Fruit fly (Drosophila melanogaster) whole organism, embryonic: ENCODE results near the gene stac.

Experiments
- Aef1 ChIP-seq: fragments of 200-800 bp; sonication (Bioruptor generic); IDR thresholded peaks from 3 replicates; pipeline ENCODE4 v1.3.6; 2022; ENCODE audit warnings: missing biosample characterization, missing genetic modification characterization
- BEAF-32 ChIP-seq: fragments of 200-800 bp; sonication (Bioruptor generic); optimal IDR thresholded peaks from 3 replicates; lab custom pipeline; 2017; ENCODE audit warnings: missing biosample characterization, missing genetic modification characterization, mild to moderate bottlenecking, moderate library complexity, missing genetic modification reagents
- CG10147 ChIP-seq: fragments of 200-800 bp; sonication (Bioruptor generic); optimal IDR thresholded peaks from 2 replicates; lab custom pipeline; 2019; ENCODE audit warnings: missing biosample characterization, mild to moderate bottlenecking, missing genetic modification characterization, moderate library complexity
- CG10654 ChIP-seq: fragments of 200-800 bp; sonication (Bioruptor generic); optimal IDR thresholded peaks from 2 replicates; lab custom pipeline; 2016; ENCODE audit warnings: missing biosample characterization, missing genetic modification characterization
- CG11560 ChIP-seq: fragments of 200-800 bp; sonication (Bioruptor generic); IDR thresholded peaks from 3 replicates; pipeline ENCODE4 v1.3.6; 2022; ENCODE audit warnings: missing biosample characterization, missing genetic modification characterization
- CG14667 ChIP-seq: fragments of 200-800 bp; sonication (Bioruptor generic); IDR thresholded peaks from 2 replicates; pipeline ENCODE4 v1.3.6; 2022; ENCODE audit warnings: missing biosample characterization, missing genetic modification characterization
- CG1603 ChIP-seq: fragments of 200-800 bp; sonication (Bioruptor generic); optimal IDR thresholded peaks from 2 replicates; lab custom pipeline; 2019; ENCODE audit warnings: missing biosample characterization, mild to moderate bottlenecking, missing genetic modification characterization, moderate library complexity
- CG17568 ChIP-seq: fragments of 200-800 bp; sonication (Bioruptor generic); optimal IDR thresholded peaks from 2 replicates; lab custom pipeline; 2018; ENCODE audit warnings: missing biosample characterization, mild to moderate bottlenecking, missing genetic modification characterization, moderate library complexity
- CG18619 ChIP-seq: fragments of 200-800 bp; sonication (Bioruptor generic); optimal IDR thresholded peaks from 3 replicates; lab custom pipeline; 2017; ENCODE audit warnings: missing biosample characterization, mild to moderate bottlenecking, missing genetic modification characterization
- CG2712 ChIP-seq: fragments of 200-800 bp; optimal IDR thresholded peaks from 3 replicates; lab custom pipeline; 2019; ENCODE audit warnings: missing biosample characterization, mild to moderate bottlenecking, missing genetic modification characterization, moderate library complexity
- CG34224 ChIP-seq: fragments of 200-800 bp; sonication (Bioruptor generic); IDR thresholded peaks from 3 replicates; pipeline ENCODE4 v1.3.6; 2022; ENCODE audit warnings: missing biosample characterization, missing genetic modification characterization; ENCODE audit not compliant: partially characterized antibody
- CG34376 ChIP-seq: fragments of 200-800 bp; sonication (Bioruptor generic); optimal IDR thresholded peaks from 2 replicates; lab custom pipeline; 2018; ENCODE audit warnings: missing biosample characterization, mild to moderate bottlenecking, missing genetic modification characterization
- CG4360 ChIP-seq: fragments of 200-800 bp; sonication (Bioruptor generic); IDR thresholded peaks from 2 replicates; pipeline ENCODE4 v1.3.6; 2022; ENCODE audit warnings: missing biosample characterization, missing genetic modification characterization
- CG4617 ChIP-seq: fragments of 200-800 bp; sonication (Bioruptor generic); optimal IDR thresholded peaks from 3 replicates; lab custom pipeline; 2016; ENCODE audit warnings: missing biosample characterization, missing genetic modification characterization, borderline replicate concordance
- CG7928 ChIP-seq: fragments of 200-800 bp; sonication (Bioruptor generic); optimal IDR thresholded peaks from 2 replicates; lab custom pipeline; 2017; ENCODE audit warnings: missing biosample characterization, mild to moderate bottlenecking, missing genetic modification characterization
- Dp ChIP-seq: fragments of 200-800 bp; sonication (Bioruptor generic); optimal IDR thresholded peaks from 2 replicates; lab custom pipeline; 2018; ENCODE audit warnings: missing biosample characterization, mild to moderate bottlenecking, missing genetic modification characterization, moderate library complexity
- Dref ChIP-seq: fragments of 200-800 bp; sonication (Bioruptor generic); IDR thresholded peaks from 2 replicates; pipeline ENCODE4 v1.3.6; 2022; ENCODE audit warnings: missing biosample characterization, missing genetic modification characterization
- Eip74EF ChIP-seq, 2 experiments: fragments of 200-800 bp in 1 of 2; fragments of >200 bp in 1 of 2; sonication (Bioruptor generic) in 1 of 2; optimal IDR thresholded peaks; 2 replicates each; lab custom pipeline; 2017 to 2019; ENCODE audit warnings: missing biosample characterization in 2 of 2, missing genetic modification characterization in 2 of 2, mild to moderate bottlenecking in 1 of 2, moderate library complexity in 1 of 2
- Fer1 ChIP-seq: fragments of 200-800 bp; sonication (Bioruptor generic); optimal IDR thresholded peaks from 2 replicates; lab custom pipeline; 2017; ENCODE audit warnings: missing biosample characterization, mild to moderate bottlenecking, missing genetic modification characterization
- HLH4C ChIP-seq: fragments of 200-800 bp; sonication (Bioruptor generic); IDR thresholded peaks from 3 replicates; pipeline ENCODE4 v1.3.6; 2022; ENCODE audit warnings: missing biosample characterization, missing genetic modification characterization; ENCODE audit not compliant: partially characterized antibody
- HLHmδ ChIP-seq: fragments of 200-800 bp; sonication (Bioruptor generic); optimal IDR thresholded peaks from 2 replicates; lab custom pipeline; 2018; ENCODE audit warnings: missing biosample characterization, mild to moderate bottlenecking, missing genetic modification characterization, moderate library complexity
- Hmx ChIP-seq: fragments of 200-800 bp; sonication (Bioruptor generic); optimal IDR thresholded peaks from 2 replicates; lab custom pipeline; 2016; ENCODE audit warnings: missing biosample characterization, missing genetic modification characterization
- Lpt ChIP-seq: fragments of >200 bp; optimal IDR thresholded peaks from 2 replicates; lab custom pipeline; 2018; ENCODE audit warnings: missing biosample characterization, missing genetic modification characterization
- MBD-R2 ChIP-seq: fragments of 200-800 bp; sonication (Bioruptor generic); IDR thresholded peaks from 2 replicates; pipeline ENCODE4 v1.3.6; 2022; ENCODE audit warnings: missing biosample characterization, missing genetic modification characterization
- Med ChIP-seq: fragments of 200-800 bp; sonication (Bioruptor generic); peaks from one replicate; lab custom pipeline; 2016; ENCODE audit warnings: missing biosample characterization, missing genetic modification characterization, mild to moderate bottlenecking, inconsistent platforms, moderate library complexity
- Myb ChIP-seq: fragments of 200-800 bp; sonication (Bioruptor generic); optimal IDR thresholded peaks from 2 replicates; lab custom pipeline; 2016; ENCODE audit warnings: missing biosample characterization, missing genetic modification characterization
- NC2β ChIP-seq: fragments of 200-800 bp; sonication (Bioruptor generic); optimal IDR thresholded peaks from 2 replicates; lab custom pipeline; 2016; ENCODE audit warnings: missing biosample characterization, missing genetic modification characterization
- Nf-YC ChIP-seq: fragments of 200-800 bp; optimal IDR thresholded peaks from 3 replicates; lab custom pipeline; 2019; ENCODE audit warnings: missing biosample characterization, mild to moderate bottlenecking, missing genetic modification characterization, moderate library complexity
- Sry-δ ChIP-seq: fragments of 200-800 bp; sonication (Bioruptor generic); optimal IDR thresholded peaks from 2 replicates; lab custom pipeline; 2016; ENCODE audit warnings: missing biosample characterization, missing genetic modification characterization
- amos ChIP-seq: fragments of 200-800 bp; sonication (Bioruptor generic); IDR thresholded peaks from 2 replicates; pipeline ENCODE4 v1.3.6; 2022; ENCODE audit warnings: missing biosample characterization, missing genetic modification characterization; ENCODE audit not compliant: partially characterized antibody
- cas ChIP-seq: fragments of 200-800 bp; sonication (Bioruptor generic); IDR thresholded peaks from 2 replicates; pipeline ENCODE4 v1.3.6; 2022; ENCODE audit warnings: missing biosample characterization, missing genetic modification characterization
- crp ChIP-seq, 2 experiments: fragments of 200-800 bp; sonication (Bioruptor generic); optimal IDR thresholded peaks; 2 replicates in 1 of 2; 3 replicates in 1 of 2; lab custom pipeline; 2017; ENCODE audit warnings: missing biosample characterization in 2 of 2, missing genetic modification characterization in 2 of 2, mild to moderate bottlenecking in 1 of 2, moderate library complexity in 1 of 2
- dati ChIP-seq: fragments of 200-800 bp; sonication (Bioruptor generic); IDR thresholded peaks from 2 replicates; pipeline ENCODE4 v1.3.6; 2022; ENCODE audit warnings: missing biosample characterization, missing genetic modification characterization
- exex ChIP-seq: fragments of 200-800 bp; sonication (Bioruptor generic); optimal IDR thresholded peaks from 4 replicates; lab custom pipeline; 2018; ENCODE audit warnings: missing biosample characterization, mild to moderate bottlenecking, missing genetic modification characterization, moderate library complexity
- gcm ChIP-seq: fragments of 200-800 bp; sonication (Bioruptor generic); optimal IDR thresholded peaks from 2 replicates; lab custom pipeline; 2019; ENCODE audit warnings: missing biosample characterization, mild to moderate bottlenecking, missing genetic modification characterization, moderate library complexity
- gfzf ChIP-seq: fragments of 200-800 bp; sonication (Bioruptor generic); optimal IDR thresholded peaks from 2 replicates; lab custom pipeline; 2016; ENCODE audit warnings: missing biosample characterization, mild to moderate bottlenecking, missing genetic modification characterization, moderate library complexity
- grau ChIP-seq: fragments of 200-800 bp; optimal IDR thresholded peaks from 3 replicates; lab custom pipeline; 2019; ENCODE audit warnings: missing biosample characterization, mild to moderate bottlenecking, missing genetic modification characterization, moderate library complexity
- lbe ChIP-seq: fragments of 200-800 bp; sonication (Bioruptor generic); optimal IDR thresholded peaks from 2 replicates; lab custom pipeline; 2016; ENCODE audit warnings: missing biosample characterization, mild to moderate bottlenecking, missing genetic modification characterization
- odd ChIP-seq: fragments of 200-800 bp; sonication (Bioruptor generic); optimal IDR thresholded peaks from 2 replicates; lab custom pipeline; 2017; ENCODE audit warnings: missing biosample characterization, mild to moderate bottlenecking, missing genetic modification characterization
- org-1 ChIP-seq: fragments of 200-800 bp; sonication (Bioruptor generic); optimal IDR thresholded peaks from 2 replicates; lab custom pipeline; 2017; ENCODE audit warnings: missing biosample characterization, missing genetic modification characterization
- pfk ChIP-seq: fragments of 200-800 bp; sonication (Bioruptor generic); optimal IDR thresholded peaks from 2 replicates; lab custom pipeline; 2018; ENCODE audit warnings: missing biosample characterization, mild to moderate bottlenecking, missing genetic modification characterization, moderate library complexity
- pzg ChIP-seq: fragments of 200-800 bp; sonication (Bioruptor generic); optimal IDR thresholded peaks from 3 replicates; lab custom pipeline; 2018; ENCODE audit warnings: missing biosample characterization, mild to moderate bottlenecking, missing genetic modification characterization, moderate library complexity
- sd ChIP-seq: fragments of 200-800 bp; sonication (Bioruptor generic); optimal IDR thresholded peaks from 3 replicates; lab custom pipeline; 2018; ENCODE audit warnings: missing biosample characterization, mild to moderate bottlenecking, missing genetic modification characterization, moderate library complexity
- sens ChIP-seq: fragments of 200-800 bp; sonication (Bioruptor generic); peaks from one replicate; lab custom pipeline; 2016; ENCODE audit warnings: missing biosample characterization, missing genetic modification characterization
- slbo ChIP-seq: fragments of 200-800 bp; sonication (Bioruptor generic); IDR thresholded peaks from 2 replicates; pipeline ENCODE4 v1.3.6; 2022; ENCODE audit warnings: missing biosample characterization, missing genetic modification characterization
- so ChIP-seq: fragments of 200-800 bp; sonication (Bioruptor generic); IDR thresholded peaks from 3 replicates; pipeline ENCODE4 v1.3.6; 2022; ENCODE audit warnings: missing biosample characterization, missing genetic modification characterization
- sug ChIP-seq: fragments of 200-800 bp; optimal IDR thresholded peaks from 2 replicates; lab custom pipeline; 2019; ENCODE audit warnings: missing biosample characterization, mild to moderate bottlenecking, missing genetic modification characterization, moderate library complexity
- trem ChIP-seq: fragments of 200-800 bp; optimal IDR thresholded peaks from 3 replicates; lab custom pipeline; 2019; ENCODE audit warnings: missing biosample characterization, mild to moderate bottlenecking, missing genetic modification characterization, moderate library complexity
- vfl ChIP-seq: fragments of 200-800 bp; sonication (Bioruptor generic); optimal IDR thresholded peaks from 2 replicates; lab custom pipeline; 2016; ENCODE audit warnings: missing biosample characterization, missing genetic modification characterization
- zf30C ChIP-seq: fragments of 200-800 bp; sonication (Bioruptor generic); optimal IDR thresholded peaks from 3 replicates; lab custom pipeline; 2018; ENCODE audit warnings: missing biosample characterization, mild to moderate bottlenecking, missing genetic modification characterization

Gene stac

DNA sequence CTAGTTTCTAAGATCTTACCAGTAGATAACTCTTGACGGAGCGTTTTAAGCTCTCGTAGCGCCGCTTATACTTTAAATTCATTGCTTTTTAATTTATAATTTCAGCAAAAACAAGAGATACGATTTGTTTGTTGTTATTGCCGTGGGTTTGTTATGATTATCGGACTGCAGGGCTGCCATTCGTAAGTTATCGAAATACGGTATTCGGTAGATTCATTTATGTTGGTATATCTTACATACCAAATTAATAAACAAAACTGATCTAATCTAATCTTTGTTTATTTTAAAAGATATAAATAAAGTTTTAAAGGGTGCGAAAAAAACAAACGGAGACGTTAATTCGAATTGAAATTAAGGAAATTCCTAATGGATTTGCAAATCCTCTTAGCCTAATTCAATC lies at the start of gene stac, which contains the start of gene CG31111:
stac (plus strand) TSS at position 271 of the 400 bp plus-strand sequence.
CG31111 (minus strand) TSS at position 162 of the 400 bp plus-strand sequence.
- TF ChIP-seq zf30C (GFP tag; lab: Kevin White, UChicago) (no peak), Eip74EF (GFP tag; optimal IDR thresholded peaks at IDR 0.05; lab: Kevin White, UChicago) (peak in 1 of 2 experiments; percentile 10), HLH4C (GFP tag; lab: Robert Waterston, UW) (no peak), CG4617 (GFP tag; lab: Kevin White, UChicago) (peak; percentile 4), odd (GFP tag; lab: Kevin White, UChicago) (peak; percentile 18), CG10654 (no peak), CG1603 (tag; lab: Kevin White, UChicago) (peak; percentile 24), HLHmδ (no peak), CG14667 (GFP tag; lab: Robert Waterston, UW) (no peak), Med (GFP tag; lab: Kevin White, UChicago) (peak; percentile 61), org-1 (GFP tag; lab: Kevin White, UChicago) (no peak), gfzf (GFP tag; lab: Kevin White, UChicago) (peak; percentile 49), Lpt (GFP tag; lab: Kevin White, UChicago) (no peak), Dp (GFP tag; lab: Kevin White, UChicago) (peak; percentile 18), Dref (GFP tag; lab: Robert Waterston, UW) (peak; percentile 66), sens (GFP tag; lab: Kevin White, UChicago) (peak; percentile 53), crp (GFP tag; optimal IDR thresholded peaks at IDR 0.05; lab: Kevin White, UChicago) (peak in 1 of 2 experiments; percentile 17), Myb (no peak), CG4360 (GFP tag; lab: Robert Waterston, UW) (peak; percentile 66; the same call in 1 of the 2 replicates), amos (peak; percentile 7; the same call in 1 of the 2 replicates), CG2712 (tag; lab: Kevin White, UChicago) (peak; percentile 5), Nf-YC (peak; percentile 5), vfl (GFP tag; lab: Kevin White, UChicago) (no peak), Sry-δ (peak; percentile 4), CG18619 (GFP tag; lab: Kevin White, UChicago) (no peak), gcm (GFP tag; lab: Kevin White, UChicago) (no peak), BEAF-32 (GFP tag; lab: Kevin White, UChicago) (peak; percentile 29), so (GFP tag; lab: Robert Waterston, UW) (no peak), dati (GFP tag; lab: Robert Waterston, UW) (no peak), Aef1 (no peak), Fer1 (GFP tag; lab: Kevin White, UChicago) (peak; percentile 51), cas (GFP tag; lab: Robert Waterston, UW) (no peak), lbe (GFP tag; lab: Kevin White, UChicago) (peak; percentile 49), pzg (GFP tag; lab: Kevin White, UChicago) (peak; percentile 44), grau (tag; lab: Kevin White, UChicago) (peak; percentile 14), CG11560 (tag; lab: Robert Waterston, UW) (no peak), trem (tag; lab: Kevin White, UChicago) (peak; percentile 90), pfk (GFP tag; lab: Kevin White, UChicago) (peak; percentile 44), exex (tag; lab: Kevin White, UChicago) (peak; percentile 29), sug (tag; lab: Kevin White, UChicago) (peak; percentile 14), CG7928 (GFP tag; lab: Kevin White, UChicago) (peak; percentile 8), MBD-R2 (GFP tag; lab: Robert Waterston, UW) (peak; percentile 65), CG17568 (no peak), sd (tag; lab: Kevin White, UChicago) (peak; percentile 14), CG10147 (peak; percentile 44), slbo (GFP tag; lab: Robert Waterston, UW) (no peak), CG34224 (no peak), CG34376 (GFP tag; lab: Kevin White, UChicago) (peak; percentile 17), NC2β (no peak), Hmx (peak; percentile 42)
